Fruit fly (Drosophila melanogaster): ENCODE measurements around the gene Pp2B-14D.

The Pp2B-14D gene

DNA sequence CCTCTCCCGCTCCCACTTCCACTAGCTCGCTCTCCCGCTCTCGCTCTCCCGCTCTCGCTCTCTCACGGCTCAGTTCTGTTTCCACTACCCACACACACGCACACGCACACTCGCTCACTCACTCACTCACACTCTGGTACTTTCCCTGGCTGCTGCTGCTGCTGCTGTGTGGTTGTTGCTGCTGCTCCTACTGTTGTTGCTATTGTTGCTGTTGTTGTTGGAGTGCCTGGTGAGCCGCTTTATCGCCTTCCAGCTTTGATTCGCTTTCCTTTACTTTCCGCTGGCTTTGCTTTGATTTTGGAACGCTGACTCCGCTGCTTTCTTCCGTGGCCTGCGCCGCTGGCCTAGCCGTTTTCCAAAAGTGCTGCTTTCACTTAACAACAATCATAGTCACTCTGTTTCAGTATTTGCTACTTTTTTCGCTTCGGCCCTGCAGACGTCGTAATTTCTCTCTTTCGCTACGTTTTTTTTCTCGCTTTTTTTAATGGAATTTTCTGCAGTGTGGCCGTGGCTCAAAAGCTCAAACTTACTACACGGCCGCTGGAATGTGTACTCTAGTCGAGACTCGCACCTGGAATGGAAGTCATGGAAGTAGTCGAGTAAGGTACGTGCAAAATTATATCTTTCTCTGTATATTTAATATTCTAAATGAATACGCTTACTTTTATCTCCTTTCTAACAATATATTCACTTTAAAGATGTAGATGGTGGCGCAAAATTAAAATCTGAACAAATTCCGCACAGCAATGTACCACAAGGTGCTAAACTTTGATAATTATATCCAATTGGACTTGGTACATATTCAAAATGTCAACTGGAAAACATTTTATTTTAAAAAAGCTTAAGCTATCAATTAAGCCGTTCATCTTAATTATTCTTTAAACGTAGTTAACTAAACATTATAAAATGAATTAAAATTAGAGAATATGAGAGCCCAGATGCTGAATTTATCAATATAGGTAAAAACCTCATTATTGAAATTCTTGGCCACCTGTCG is at the start of gene Pp2B-14D:
TSS of gene Pp2B-14D (minus strand) at position 503 of the 997 bp plus-strand sequence.
- TF ChIP-seq usp (GFP tag; optimal IDR thresholded peaks at IDR 0.05) (no peak), EcR (GFP tag; optimal IDR thresholded peaks at IDR 0.05) (no peak), pan (optimal IDR thresholded peaks at IDR 0.05) (no peak), Dll (optimal IDR thresholded peaks at IDR 0.05) (peak; percentile 98), psq (optimal IDR thresholded peaks at IDR 0.05) (no peak), CG8478 (optimal IDR thresholded peaks at IDR 0.05) (no peak)

dm6 chrX:16607828-16608227 is 48.0 kb upstream of the Pp2B-14D start:
- TF ChIP-seq CG8478 (optimal IDR thresholded peaks at IDR 0.05) (peak; percentile 70), psq (optimal IDR thresholded peaks at IDR 0.05) (no peak), pan (optimal IDR thresholded peaks at IDR 0.05) (no peak)

dm6 chrX:16599770-16600169 is 40.0 kb upstream of the Pp2B-14D start:
- no peak for TF ChIP-seq usp (GFP tag; optimal IDR thresholded peaks at IDR 0.05)
- peak; percentile 20 for TF ChIP-seq CG8478 (optimal IDR thresholded peaks at IDR 0.05)

DNA sequence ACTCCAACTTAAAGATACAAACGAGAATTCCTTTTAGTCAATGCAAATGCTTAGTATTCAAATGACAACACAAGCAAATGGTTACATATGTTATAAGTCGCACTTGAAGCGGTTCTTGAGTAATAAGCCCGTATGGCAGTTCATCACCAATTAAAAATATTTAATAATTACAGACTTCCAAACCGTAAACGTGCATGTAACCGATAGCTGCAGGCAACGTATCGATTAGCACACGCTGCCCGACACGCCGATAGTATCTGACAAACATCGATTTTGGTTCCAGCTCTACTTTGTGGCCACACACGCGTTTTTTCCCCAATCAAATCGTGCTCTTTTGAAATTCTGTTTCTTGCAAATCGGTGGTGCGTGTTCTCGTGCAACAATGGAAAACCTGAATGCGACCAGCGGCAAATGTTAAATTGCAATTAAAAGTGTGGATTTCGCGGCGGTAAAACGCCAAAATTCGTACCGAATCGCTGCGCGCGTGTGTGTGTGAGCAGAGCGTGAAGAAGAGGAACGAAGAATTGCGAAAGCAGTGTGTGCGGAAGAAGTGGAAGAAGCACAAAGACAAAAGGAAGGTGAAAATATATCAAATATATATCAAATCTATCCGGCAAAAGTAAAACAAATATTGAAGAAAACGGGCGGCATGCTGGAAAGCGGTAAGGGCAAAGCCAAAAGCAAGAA is 39.3 kb upstream of the Pp2B-14D start, which contains the start of the genes CG9784 and Nup153:
TSS of gene CG9784 (minus strand) at position 238 of the 687 bp plus-strand sequence.
TSS of gene Nup153 (plus strand) at position 264 of the 687 bp plus-strand sequence.
- TF ChIP-seq psq (optimal IDR thresholded peaks at IDR 0.05), result no peak
- TF ChIP-seq EcR (GFP tag; optimal IDR thresholded peaks at IDR 0.05), result no peak
- no peak for TF ChIP-seq CG8478 (optimal IDR thresholded peaks at IDR 0.05)

- TF ChIP-seq EcR (GFP tag; optimal IDR thresholded peaks at IDR 0.05) (no peak), psq (optimal IDR thresholded peaks at IDR 0.05) (no peak), pan (optimal IDR thresholded peaks at IDR 0.05) (no peak), Dll (optimal IDR thresholded peaks at IDR 0.05) (no peak), CG8478 (optimal IDR thresholded peaks at IDR 0.05) (no peak), usp (GFP tag; optimal IDR thresholded peaks at IDR 0.05) (no peak)
Observed at dm6 chrX:16598336-16598977, 38.6 kb upstream of the Pp2B-14D start.

DNA sequence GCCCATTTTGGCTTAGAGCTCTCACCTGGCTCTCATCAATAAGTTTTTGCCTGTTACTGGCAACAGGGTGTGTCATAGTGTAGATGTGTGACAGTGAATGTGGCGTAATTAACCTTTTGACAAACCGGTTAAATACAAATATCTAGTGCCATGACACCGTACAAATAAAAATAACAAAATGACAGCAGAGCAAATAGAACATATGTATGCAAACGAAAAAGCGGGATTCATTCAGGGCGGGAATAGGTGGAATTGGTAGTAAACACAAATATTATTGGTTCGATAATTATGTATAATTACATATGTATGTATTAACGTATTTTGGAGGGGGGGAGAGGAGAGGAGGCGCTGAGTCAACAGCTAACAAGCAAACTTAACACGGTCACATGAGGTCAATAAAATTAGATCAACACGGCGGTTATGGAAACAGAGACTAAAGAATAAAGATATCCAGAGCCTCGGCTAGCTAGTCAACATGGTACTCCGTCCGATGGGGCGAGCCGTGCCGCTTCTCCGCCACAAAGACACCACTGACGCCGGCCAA is 36.5 kb upstream of the Pp2B-14D start:
- no peak for TF ChIP-seq usp (GFP tag; optimal IDR thresholded peaks at IDR 0.05)
- no peak for TF ChIP-seq EcR (GFP tag; optimal IDR thresholded peaks at IDR 0.05)
- TF ChIP-seq Dll (optimal IDR thresholded peaks at IDR 0.05), result no peak
- TF ChIP-seq pan (optimal IDR thresholded peaks at IDR 0.05), result no peak
- no peak for TF ChIP-seq psq (optimal IDR thresholded peaks at IDR 0.05)
- no peak for TF ChIP-seq CG8478 (optimal IDR thresholded peaks at IDR 0.05)

- TF ChIP-seq Dll (optimal IDR thresholded peaks at IDR 0.05), result no peak
- TF ChIP-seq CG8478 (optimal IDR thresholded peaks at IDR 0.05), result no peak
- no peak for TF ChIP-seq usp (GFP tag; optimal IDR thresholded peaks at IDR 0.05)
- TF ChIP-seq pan (optimal IDR thresholded peaks at IDR 0.05), result no peak
- no peak for TF ChIP-seq EcR (GFP tag; optimal IDR thresholded peaks at IDR 0.05)
- TF ChIP-seq psq (optimal IDR thresholded peaks at IDR 0.05), result no peak
Observed at dm6 chrX:16595411-16595810, 35.6 kb upstream of the Pp2B-14D start.

dm6 chrX:16593418-16593817 is 33.6 kb upstream of the Pp2B-14D start, which contains the start of the genes SMC3 and Ubc7:
Gene SMC3 (minus strand): TSS chrX:16593439.
Gene Ubc7 (plus strand): TSS chrX:16593677.
- TF ChIP-seq Dll (optimal IDR thresholded peaks at IDR 0.05) (no peak), psq (optimal IDR thresholded peaks at IDR 0.05) (no peak), pan (optimal IDR thresholded peaks at IDR 0.05) (no peak), EcR (GFP tag; optimal IDR thresholded peaks at IDR 0.05) (no peak), usp (GFP tag; optimal IDR thresholded peaks at IDR 0.05) (no peak), CG8478 (optimal IDR thresholded peaks at IDR 0.05) (no peak)

DNA sequence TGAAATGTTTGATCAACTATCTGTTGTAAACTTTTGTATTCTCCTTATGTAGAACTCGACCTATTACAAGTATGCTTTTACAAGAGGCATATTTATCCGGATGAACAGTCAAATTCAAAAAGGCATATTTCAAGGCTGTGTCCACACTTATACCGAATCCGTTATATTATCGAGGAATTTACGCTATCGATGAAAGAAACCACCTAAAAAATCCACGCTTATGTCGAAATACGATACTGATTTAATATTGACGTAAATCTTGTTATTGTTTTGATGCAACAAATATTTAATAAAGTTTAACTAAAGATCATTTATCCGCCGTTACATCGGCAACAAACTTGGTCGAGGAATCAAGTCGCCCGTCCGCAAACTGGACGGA is 27.8 kb upstream of the Pp2B-14D start, which contains the start of gene CG13014:
TSS of gene CG13014 (plus strand) at position 206 of the 379 bp plus-strand sequence.
- TF ChIP-seq pan (optimal IDR thresholded peaks at IDR 0.05) (no peak), CG8478 (optimal IDR thresholded peaks at IDR 0.05) (no peak), usp (GFP tag; optimal IDR thresholded peaks at IDR 0.05) (no peak), EcR (GFP tag; optimal IDR thresholded peaks at IDR 0.05) (no peak)

DNA sequence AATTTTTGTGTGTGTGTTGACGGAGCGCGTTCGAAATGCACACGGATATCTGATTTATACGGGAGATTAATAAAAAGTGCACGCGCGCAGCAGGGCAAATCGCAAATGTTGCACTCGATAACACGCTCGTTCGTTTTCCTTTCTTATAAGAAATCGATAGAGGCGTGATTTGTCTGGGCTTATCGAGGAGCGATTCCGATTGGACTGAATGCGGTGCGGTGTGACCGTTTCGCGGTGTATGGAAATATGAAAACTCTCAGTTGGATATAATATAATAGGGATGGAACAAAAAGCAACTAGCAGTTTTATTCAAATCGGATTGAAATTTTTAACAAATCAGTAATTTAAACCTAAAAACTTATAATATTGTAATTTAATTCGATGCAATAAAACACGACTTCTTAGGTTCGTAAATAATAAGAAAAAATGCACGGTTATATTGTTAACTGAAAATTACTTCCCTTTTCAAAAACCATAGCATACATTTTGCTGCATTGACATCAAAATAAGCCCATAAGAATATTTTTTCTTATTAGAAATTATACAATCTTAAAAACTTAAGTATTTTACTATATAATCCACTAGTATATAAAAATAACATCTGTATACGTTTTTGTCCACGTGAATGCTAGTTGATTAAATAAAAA is 27.3 kb upstream of the Pp2B-14D start, which contains the start of gene CanA-14F:
TSS of gene CanA-14F (minus strand) at position 152 of the 647 bp plus-strand sequence.
- TF ChIP-seq usp (GFP tag; optimal IDR thresholded peaks at IDR 0.05) (no peak), CG8478 (optimal IDR thresholded peaks at IDR 0.05) (no peak), pan (optimal IDR thresholded peaks at IDR 0.05) (no peak), EcR (GFP tag; optimal IDR thresholded peaks at IDR 0.05) (no peak), psq (optimal IDR thresholded peaks at IDR 0.05) (no peak), Dll (optimal IDR thresholded peaks at IDR 0.05) (no peak)

Data from whole organism.